Fruit fly (Drosophila melanogaster): ENCODE data around the gene CG42866.
A peak's percentile ranks its signal among the peaks of the same experiment; 100 is the strongest.

The CG42866 gene

DNA sequence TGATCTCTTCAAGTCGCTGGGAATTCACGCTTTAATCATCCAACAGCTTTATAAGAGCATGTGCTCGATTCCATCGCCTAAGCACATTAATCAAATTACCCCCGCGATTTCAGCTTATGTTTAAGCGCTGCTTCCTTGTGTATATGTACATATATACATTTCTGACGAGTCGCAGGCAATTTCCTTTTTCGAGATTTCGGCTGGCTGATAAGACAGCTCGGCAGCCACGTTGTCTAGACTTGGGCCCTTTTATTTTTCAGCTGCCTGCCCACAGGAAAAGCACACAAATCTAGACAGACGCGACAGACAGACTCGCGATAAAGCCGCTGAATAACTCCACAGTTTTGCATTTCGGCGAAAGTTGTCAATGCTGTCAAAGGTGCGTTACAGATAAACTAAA, 19.0 kb downstream of the CG42866 start:
- TF ChIP-seq Met (GFP tag; optimal IDR thresholded peaks at IDR 0.05) (no peak), svp (GFP tag) (peak; percentile 47)

DNA sequence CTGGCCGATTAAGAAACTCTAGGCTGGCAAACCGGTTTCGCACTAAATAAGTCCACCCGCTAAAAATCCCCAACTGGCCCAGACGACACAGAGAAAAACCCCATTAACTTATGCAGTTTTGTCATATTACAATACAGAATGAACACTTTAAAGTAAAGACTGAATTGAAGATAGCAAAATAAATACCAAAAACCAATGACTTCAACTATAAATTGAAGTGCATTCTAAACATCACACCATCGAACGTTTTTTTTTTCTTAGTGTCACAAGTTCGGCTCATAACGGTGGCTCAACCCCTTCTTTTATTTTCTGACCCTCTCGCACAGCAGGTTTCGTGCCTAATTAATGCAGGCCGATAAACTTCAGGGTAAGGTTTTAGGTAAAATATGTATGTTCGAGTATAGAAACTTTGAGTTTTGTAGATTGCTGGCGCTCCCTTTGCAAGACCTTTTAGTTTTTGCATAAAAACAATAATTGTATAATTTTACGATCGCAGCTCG, 20.1 kb downstream of the CG42866 start:
- peak; percentile 62 for TF ChIP-seq CG4318 (GFP tag; optimal IDR thresholded peaks at IDR 0.05)
- TF ChIP-seq Sox14 (GFP tag; optimal IDR thresholded peaks at IDR 0.05), result peak; percentile 83
- TF ChIP-seq CG7368 (GFP tag; optimal IDR thresholded peaks at IDR 0.05), result peak; percentile 88
- peak; percentile 90 for TF ChIP-seq OdsH (GFP tag; optimal IDR thresholded peaks at IDR 0.05)
- TF ChIP-seq CG32006 (GFP tag; optimal IDR thresholded peaks at IDR 0.05), result peak; percentile 84
- peak; percentile 54 for TF ChIP-seq Hr4 (GFP tag; optimal IDR thresholded peaks at IDR 0.05)
- TF ChIP-seq net (GFP tag; optimal IDR thresholded peaks at IDR 0.05), result peak; percentile 90
- peak; percentile 42 for TF ChIP-seq Blimp-1 (GFP tag; optimal IDR thresholded peaks at IDR 0.05)
- TF ChIP-seq Eip78C (GFP tag), result peak; percentile 88
- TF ChIP-seq dsx (GFP tag; optimal IDR thresholded peaks at IDR 0.05; ENCODE audit: poor library complexity, severe bottlenecking), result peak; percentile 41
- TF ChIP-seq CG31627 (GFP tag; optimal IDR thresholded peaks at IDR 0.05), result peak; percentile 86
- TF ChIP-seq CG34406 (GFP tag; optimal IDR thresholded peaks at IDR 0.05), result peak; percentile 87
- TF ChIP-seq CG9139 (GFP tag; optimal IDR thresholded peaks at IDR 0.05), result no peak
- TF ChIP-seq Sox102F (GFP tag; optimal IDR thresholded peaks at IDR 0.05), result peak; percentile 86
- TF ChIP-seq CG3919 (GFP tag; optimal IDR thresholded peaks at IDR 0.05), result peak; percentile 70
- TF ChIP-seq eg (GFP tag; IDR thresholded peaks at IDR 0.05), result peak; percentile 89
- peak; percentile 86 for TF ChIP-seq svp (GFP tag)
- TF ChIP-seq fd85E (GFP tag; optimal IDR thresholded peaks at IDR 0.05), result peak; percentile 3
- TF ChIP-seq Lpt (GFP tag; optimal IDR thresholded peaks at IDR 0.05), result peak; percentile 70
- peak; percentile 85 for TF ChIP-seq Sox15 (GFP tag; optimal IDR thresholded peaks at IDR 0.05)
- peak; percentile 89 for TF ChIP-seq CG15336 (GFP tag; IDR thresholded peaks at IDR 0.05)
- TF ChIP-seq fkh (GFP tag; optimal IDR thresholded peaks at IDR 0.05), result peak; percentile 3
- peak; percentile 32 for TF ChIP-seq cyc (GFP tag; optimal IDR thresholded peaks at IDR 0.05)
- peak; percentile 85 for TF ChIP-seq Hr39 (GFP tag; optimal IDR thresholded peaks at IDR 0.05)
- peak; percentile 90 for TF ChIP-seq pdm3 (GFP tag; optimal IDR thresholded peaks at IDR 0.05)
- peak; percentile 88 for TF ChIP-seq CG8632 (GFP tag; optimal IDR thresholded peaks at IDR 0.05)
- peak; percentile 75 for TF ChIP-seq Gug (GFP tag; IDR thresholded peaks at IDR 0.05)
- peak; percentile 43 for TF ChIP-seq CG11902 (GFP tag; optimal IDR thresholded peaks at IDR 0.05)
- TF ChIP-seq esn (GFP tag; optimal IDR thresholded peaks at IDR 0.05), result peak; percentile 90
- TF ChIP-seq CG10669 (GFP tag; optimal IDR thresholded peaks at IDR 0.05), result peak; percentile 89
- peak; percentile 81 for TF ChIP-seq CG3032 (tag; optimal IDR thresholded peaks at IDR 0.05)
- TF ChIP-seq salr (GFP tag; optimal IDR thresholded peaks at IDR 0.05), result peak; percentile 77 to 80
- TF ChIP-seq Ets21C (GFP tag; optimal IDR thresholded peaks at IDR 0.05), result peak; percentile 64
- peak; percentile 89 for TF ChIP-seq Met (GFP tag; optimal IDR thresholded peaks at IDR 0.05)
- TF ChIP-seq lz (GFP tag; optimal IDR thresholded peaks at IDR 0.05), result peak; percentile 84
- TF ChIP-seq Hr38 (GFP tag; optimal IDR thresholded peaks at IDR 0.05), result no peak
- TF ChIP-seq acj6 (GFP tag; optimal IDR thresholded peaks at IDR 0.05), result peak; percentile 91
- TF ChIP-seq ss (GFP tag; optimal IDR thresholded peaks at IDR 0.05), result peak; percentile 50 to 56
- peak; percentile 93 for TF ChIP-seq CG6792 (GFP tag; optimal IDR thresholded peaks at IDR 0.05)
- peak; percentile 82 for TF ChIP-seq CG6163 (GFP tag; IDR thresholded peaks at IDR 0.05)
- TF ChIP-seq CG1621 (tag; optimal IDR thresholded peaks at IDR 0.05), result peak; percentile 89
- peak; percentile 53 for TF ChIP-seq topi (GFP tag; optimal IDR thresholded peaks at IDR 0.05)
- TF ChIP-seq spab (GFP tag; optimal IDR thresholded peaks at IDR 0.05), result peak; percentile 87
- TF ChIP-seq dac (GFP tag; optimal IDR thresholded peaks at IDR 0.05), result no peak
- TF ChIP-seq CG6854 (GFP tag; optimal IDR thresholded peaks at IDR 0.05), result peak; percentile 10
- TF ChIP-seq CG6276 (GFP tag; optimal IDR thresholded peaks at IDR 0.05), result peak; percentile 61
- TF ChIP-seq fd59A (GFP tag; optimal IDR thresholded peaks at IDR 0.05), result peak; percentile 85
- peak; percentile 87 for TF ChIP-seq CG8319 (GFP tag; optimal IDR thresholded peaks at IDR 0.05)
- peak; percentile 85 for TF ChIP-seq CG6808 (GFP tag; optimal IDR thresholded peaks at IDR 0.05)
